Worm (Caenorhabditis elegans) whole organism, L2 larva: ENCODE data around the gene Y17G7B.21.

Source experiments
- C34F6.9 ChIP-seq: fragments of 150-350 bp; optimal IDR thresholded peaks from 2 replicates; lab custom pipeline; 2014; ENCODE audit warnings: missing biosample characterization, missing genetic modification characterization
- R02D3.7 ChIP-seq: fragments of 150-350 bp; optimal IDR thresholded peaks from 2 replicates; lab custom pipeline; 2014; ENCODE audit warnings: missing biosample characterization, missing genetic modification characterization
- ZK546.5 ChIP-seq: sonication (generic microtip); optimal IDR thresholded peaks from 2 replicates; lab custom pipeline; 2017; ENCODE audit warnings: missing biosample characterization, missing genetic modification characterization
- alr-1 ChIP-seq: fragments of 150-350 bp; optimal IDR thresholded peaks from 2 replicates; lab custom pipeline; 2014; ENCODE audit warnings: missing biosample characterization, missing genetic modification characterization
- aly-2 ChIP-seq: fragments of 150-350 bp; optimal IDR thresholded peaks from 2 replicates; lab custom pipeline; 2014; ENCODE audit warnings: missing biosample characterization, missing genetic modification characterization
- ama-1 ChIP-seq: fragments of 150-350 bp; optimal IDR thresholded peaks from 2 replicates; lab custom pipeline; 2018; ENCODE audit warnings: inconsistent platforms
- ceh-16 ChIP-seq: fragments of 150-350 bp; optimal IDR thresholded peaks from 2 replicates; lab custom pipeline; 2014; ENCODE audit warnings: missing biosample characterization, missing genetic modification characterization
- ceh-82 ChIP-seq: fragments of 150-350 bp; optimal IDR thresholded peaks from 2 replicates; lab custom pipeline; 2014; ENCODE audit warnings: missing biosample characterization, missing genetic modification characterization
- crh-2 ChIP-seq: sonication (generic microtip); optimal IDR thresholded peaks from 2 replicates; lab custom pipeline; 2017; ENCODE audit warnings: missing biosample characterization, missing genetic modification characterization
- fos-1 ChIP-seq: fragments of 150-350 bp; optimal IDR thresholded peaks from 2 replicates; lab custom pipeline; 2014; ENCODE audit warnings: missing biosample characterization, missing genetic modification characterization
- gmeb-1 ChIP-seq: fragments of 150-350 bp; optimal IDR thresholded peaks from 2 replicates; lab custom pipeline; 2014; ENCODE audit warnings: missing biosample characterization, missing genetic modification characterization
- lin-11 ChIP-seq: fragments of 150-350 bp; sonication (generic microtip); optimal IDR thresholded peaks from 2 replicates; lab custom pipeline; 2014; ENCODE audit warnings: missing biosample characterization, missing genetic modification characterization, inconsistent platforms, mixed read lengths
- lsy-2 ChIP-seq, 2 experiments: fragments of 150-350 bp in 1 of 2; sonication (generic microtip) in 1 of 2; optimal IDR thresholded peaks; 2 replicates each; lab custom pipeline; 2014 to 2017; ENCODE audit warnings: missing biosample characterization in 2 of 2, missing genetic modification characterization in 2 of 2
- mdl-1 ChIP-seq, 2 experiments: fragments of 150-350 bp in 1 of 2; sonication (generic microtip) in 1 of 2; optimal IDR thresholded peaks; 2 replicates each; lab custom pipeline; 2017; ENCODE audit warnings: missing biosample characterization in 2 of 2, missing genetic modification characterization in 2 of 2
- nhr-10 ChIP-seq: sonication (generic microtip); optimal IDR thresholded peaks from 2 replicates; lab custom pipeline; 2017; ENCODE audit warnings: missing biosample characterization, missing genetic modification characterization
- nhr-11 ChIP-seq: fragments of 150-350 bp; optimal IDR thresholded peaks from 2 replicates; lab custom pipeline; 2014; ENCODE audit warnings: missing biosample characterization, missing genetic modification characterization
- nhr-129 ChIP-seq: fragments of 150-350 bp; optimal IDR thresholded peaks from 2 replicates; lab custom pipeline; 2014; ENCODE audit warnings: missing biosample characterization, missing genetic modification characterization
- nhr-21 ChIP-seq: fragments of 150-350 bp; optimal IDR thresholded peaks from 2 replicates; lab custom pipeline; 2014; ENCODE audit warnings: missing biosample characterization, missing genetic modification characterization
- nhr-23 ChIP-seq: fragments of 150-350 bp; optimal IDR thresholded peaks from 2 replicates; lab custom pipeline; 2014; ENCODE audit warnings: missing biosample characterization, missing genetic modification reagents, missing genetic modification characterization
- nhr-25 ChIP-seq: fragments of 150-350 bp; sonication (generic microtip); optimal IDR thresholded peaks from 3 replicates; lab custom pipeline; 2014; ENCODE audit warnings: missing biosample characterization, missing genetic modification characterization
- nhr-77 ChIP-seq: fragments of 150-350 bp; optimal IDR thresholded peaks from 2 replicates; lab custom pipeline; 2014; ENCODE audit warnings: missing biosample characterization, missing genetic modification characterization
- peb-1 ChIP-seq: fragments of 150-350 bp; optimal IDR thresholded peaks from 2 replicates; lab custom pipeline; 2014; ENCODE audit warnings: missing biosample characterization, missing genetic modification characterization
- sem-4 ChIP-seq: fragments of 150-350 bp; optimal IDR thresholded peaks from 2 replicates; lab custom pipeline; 2014; ENCODE audit warnings: missing biosample characterization, missing genetic modification reagents, missing genetic modification characterization
- sma-3 ChIP-seq: sonication (generic microtip); optimal IDR thresholded peaks from 2 replicates; lab custom pipeline; 2016; ENCODE audit warnings: missing genetic modification reagents, missing genetic modification characterization, missing compliant biosample characterization
- sma-9 ChIP-seq, 2 experiments: fragments of 150-350 bp in 1 of 2; sonication (generic microtip) in 1 of 2; optimal IDR thresholded peaks; 2 replicates each; lab custom pipeline; 2014 to 2016; ENCODE audit warnings: missing genetic modification characterization in 2 of 2, mild to moderate bottlenecking in 1 of 2, missing biosample characterization in 1 of 2, missing compliant biosample characterization in 1 of 2, missing genetic modification reagents in 1 of 2, moderate library complexity in 1 of 2
- unc-55 ChIP-seq: fragments of 150-350 bp; sonication (generic microtip); optimal IDR thresholded peaks from 3 replicates; lab custom pipeline; 2014; ENCODE audit warnings: missing biosample characterization, missing genetic modification reagents, missing genetic modification characterization
- unc-62 ChIP-seq: fragments of 150-350 bp; optimal IDR thresholded peaks from 2 replicates; lab custom pipeline; 2014; ENCODE audit warnings: missing biosample characterization, missing genetic modification reagents, missing genetic modification characterization
- zag-1 ChIP-seq: fragments of 150-350 bp; optimal IDR thresholded peaks from 2 replicates; lab custom pipeline; 2014; ENCODE audit warnings: missing biosample characterization, missing genetic modification characterization
- ztf-11 ChIP-seq: sonication (generic microtip); optimal IDR thresholded peaks from 2 replicates; lab custom pipeline; 2017; ENCODE audit warnings: missing biosample characterization, missing genetic modification characterization

Gene Y17G7B.21

DNA sequence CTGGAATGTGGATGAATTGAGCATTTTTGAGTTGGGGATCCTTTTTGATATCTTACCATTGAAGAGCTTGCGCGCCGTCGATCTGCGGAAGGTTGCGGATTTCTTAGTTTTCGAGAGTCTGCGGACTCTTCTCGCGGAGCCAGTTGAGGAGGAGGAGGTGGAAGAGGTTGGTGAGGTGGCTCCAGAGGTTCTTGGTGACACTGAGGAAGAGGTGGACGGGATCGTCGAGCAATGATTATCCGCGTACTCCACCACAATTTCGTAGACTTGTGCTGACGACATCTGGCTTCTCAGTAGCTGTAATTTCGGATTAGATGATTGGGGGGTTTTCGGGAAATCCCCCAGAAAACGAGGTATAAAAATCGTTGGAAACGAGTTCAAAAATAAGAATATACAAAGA, at the start of gene Y17G7B.21:
Gene Y17G7B.21, minus strand, starts transcription at position 299 of the 400 bp plus-strand sequence.
- TF ChIP-seq ceh-82 (tag; lab: Kevin White, UChicago): no peak
- TF ChIP-seq nhr-129 (tag; lab: Kevin White, UChicago): no peak
- TF ChIP-seq ama-1 (lab: Kevin White, UChicago): peak; percentile 70
- TF ChIP-seq lin-11 (tag; lab: Kevin White, UChicago): no peak
- no peak for TF ChIP-seq gmeb-1 (tag; lab: Kevin White, UChicago)
- TF ChIP-seq aly-2: no peak

DNA sequence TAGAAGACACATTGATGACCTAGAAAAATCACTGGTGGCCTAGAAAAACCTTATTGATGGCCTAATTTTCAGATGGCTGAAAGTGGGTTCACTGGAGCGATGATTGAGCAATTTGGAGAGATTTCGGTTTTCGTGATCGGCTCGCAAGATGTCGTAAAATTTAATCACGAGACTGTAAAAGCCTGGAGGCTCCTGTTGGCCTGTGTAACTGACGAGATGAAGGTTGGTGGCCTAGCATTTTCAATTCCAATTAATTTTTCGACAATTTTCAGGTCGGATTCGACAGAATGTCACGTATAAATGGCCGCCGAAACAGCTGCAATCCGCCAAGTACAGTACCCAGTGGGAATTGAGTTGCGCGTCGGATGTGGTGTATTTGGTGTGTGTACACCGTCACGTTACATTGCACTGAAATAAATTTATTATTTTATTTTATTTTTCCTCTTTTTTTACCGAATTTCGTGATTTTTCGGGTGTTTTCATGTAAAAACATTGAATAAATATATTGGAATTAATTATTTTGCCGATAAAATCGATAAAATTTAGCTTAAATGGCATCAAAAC, 45.9 kb upstream of the Y17G7B.21 start, which contains the start of gene Y17G7B.12:
Gene Y17G7B.12, plus strand, starts transcription at position 547 of the 564 bp plus-strand sequence.
- TF ChIP-seq unc-55 (GFP tag; lab: Kevin White, UChicago) (peak; percentile 16), lsy-2 (tag; optimal IDR thresholded peaks at IDR 0.05; lab: Kevin White, UChicago) (peak; percentile 38 to 80), unc-62 (GFP tag; lab: Kevin White, UChicago) (no peak)

DNA sequence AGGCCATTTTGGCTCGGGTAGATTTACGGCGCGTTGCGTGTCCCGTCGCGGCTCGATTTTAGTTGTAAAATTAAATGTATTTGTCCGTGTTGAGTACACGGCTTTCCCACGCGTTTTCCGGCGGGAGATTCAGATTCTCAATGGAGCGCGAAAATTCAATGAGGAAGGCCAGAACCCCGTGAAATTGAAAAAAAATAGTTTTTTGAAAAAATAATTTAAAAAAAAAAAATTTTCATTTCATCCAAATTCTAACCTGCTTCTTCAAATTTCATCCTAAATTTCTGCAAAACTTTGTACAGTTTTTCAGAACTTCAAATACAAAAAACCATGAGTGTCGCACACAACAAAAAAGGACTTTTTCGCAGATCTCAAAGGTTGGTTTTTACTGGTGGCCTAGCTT, 31.3 kb upstream of the Y17G7B.21 start, which contains the start of gene glb-29:
Gene glb-29, plus strand, starts transcription at position 301 of the 400 bp plus-strand sequence.
- TF ChIP-seq sma-3 (GFP tag; lab: Kevin White, UChicago): no peak
- no peak for TF ChIP-seq nhr-21 (tag; lab: Kevin White, UChicago)

ce11 chrII:12006575-12007098, 29.2 kb upstream of the Y17G7B.21 start, which contains the start of gene mcm-2:
Gene mcm-2 (minus strand): TSS chrII:12006625.
- TF ChIP-seq ceh-82 (tag; lab: Kevin White, UChicago) (no peak), nhr-129 (tag; lab: Kevin White, UChicago) (peak; percentile 51), sma-3 (GFP tag; lab: Kevin White, UChicago) (peak; percentile 24), lsy-2 (tag; optimal IDR thresholded peaks at IDR 0.05; lab: Kevin White, UChicago) (peak; percentile 41 to 80), C34F6.9 (peak; percentile 78), peb-1 (no peak), unc-55 (GFP tag; lab: Kevin White, UChicago) (peak; percentile 88), nhr-23 (no peak), nhr-11 (tag; lab: Kevin White, UChicago) (no peak), lin-11 (tag; lab: Kevin White, UChicago) (peak; percentile 51), nhr-25 (tag; lab: Kevin White, UChicago) (peak; percentile 57), nhr-10 (tag; lab: Kevin White, UChicago) (no peak), crh-2 (tag; lab: Kevin White, UChicago) (peak; percentile 69), alr-1 (no peak), fos-1 (peak; percentile 56), gmeb-1 (tag; lab: Kevin White, UChicago) (peak; percentile 86), zag-1 (tag; lab: Kevin White, UChicago) (peak; percentile 31), ceh-16 (tag; lab: Kevin White, UChicago) (no peak)

ce11 chrII:12005981-12006380, 28.5 kb upstream of the Y17G7B.21 start:
- TF ChIP-seq sma-9 (GFP tag; optimal IDR thresholded peaks at IDR 0.05; lab: Kevin White, UChicago): no peak
- no peak for TF ChIP-seq sma-9 (tag; optimal IDR thresholded peaks at IDR 0.05; lab: Kevin White, UChicago)
- no peak for TF ChIP-seq lin-11 (tag; lab: Kevin White, UChicago)
- TF ChIP-seq mdl-1 (tag; optimal IDR thresholded peaks at IDR 0.05; lab: Kevin White, UChicago): no peak

DNA sequence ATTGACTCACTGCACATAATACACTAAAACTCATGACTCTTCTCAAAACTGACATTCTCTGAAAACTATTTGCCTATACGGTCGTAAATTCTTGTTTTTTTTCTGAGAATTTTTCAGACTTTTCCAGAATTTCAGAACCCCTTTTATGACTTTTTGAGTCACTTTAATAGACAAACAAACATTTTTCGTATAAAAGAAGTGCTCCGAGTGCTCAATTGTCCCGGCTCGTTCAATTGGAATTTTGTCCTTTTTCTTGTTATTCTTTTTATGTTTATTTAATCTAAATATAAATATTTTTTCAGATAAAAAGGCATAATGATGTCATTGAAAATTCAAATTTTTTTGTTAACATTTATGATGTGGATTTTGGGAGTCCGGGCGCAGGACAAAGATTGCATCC, 21.4 kb upstream of the Y17G7B.21 start, which contains the start of gene Y17G7B.23:
Gene Y17G7B.23, plus strand, starts transcription at position 301 of the 400 bp plus-strand sequence.
- no peak for TF ChIP-seq nhr-77 (tag; lab: Kevin White, UChicago)
- TF ChIP-seq ceh-82 (tag; lab: Kevin White, UChicago): no peak
- TF ChIP-seq lsy-2 (tag; optimal IDR thresholded peaks at IDR 0.05; lab: Kevin White, UChicago): no peak
- no peak for TF ChIP-seq ZK546.5 (tag; lab: Kevin White, UChicago)

DNA sequence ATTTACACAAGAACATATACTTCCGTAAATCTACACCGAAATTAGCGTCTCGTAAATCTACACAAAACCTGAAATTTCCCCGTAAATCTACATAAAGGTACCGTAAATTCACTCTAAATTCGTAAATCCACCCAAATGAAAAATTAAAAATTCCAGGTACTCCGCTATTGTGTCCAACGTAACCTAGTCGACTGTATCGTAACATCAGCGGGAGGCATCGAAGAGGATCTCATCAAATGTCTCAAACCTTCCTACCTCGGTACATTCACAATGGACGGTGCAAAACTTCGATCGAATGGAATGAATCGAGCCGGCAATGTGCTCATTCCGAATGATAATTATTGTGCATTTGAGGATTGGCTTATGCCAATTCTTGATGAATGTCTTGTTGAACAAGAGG, 17.5 kb upstream of the Y17G7B.21 start:
- TF ChIP-seq ama-1 (lab: Kevin White, UChicago) (no peak), ztf-11 (tag; lab: Kevin White, UChicago) (no peak), R02D3.7 (tag; lab: Kevin White, UChicago) (no peak), mdl-1 (tag; optimal IDR thresholded peaks at IDR 0.05; lab: Kevin White, UChicago) (no peak), sem-4 (no peak)
